Fruit fly (Drosophila melanogaster): Measurements from ENCODE around the gene MFS10.
A peak's percentile ranks its signal among the peaks of the same experiment; 100 is the strongest.
"Not testable (repeated sequence)": the region's sequence is repeated elsewhere in the genome, so short reads cannot be mapped to it uniquely, and the experiment has no call there.

MFS10 gene

dm6 chrX:13159481-13159880 lies 30.7 kb downstream of the MFS10 start, which contains the start of the genes Bap60 and CG12096 (continued):
- TF ChIP-seq Rfx (GFP tag; IDR thresholded peaks at IDR 0.05) = peak; percentile 76
- peak; percentile 81 for TF ChIP-seq pum (GFP tag; optimal IDR thresholded peaks at IDR 0.05)
- TF ChIP-seq tap (tag; optimal IDR thresholded peaks at IDR 0.05) = no peak
- peak; percentile 67 for TF ChIP-seq dmrt99B (tag; optimal IDR thresholded peaks at IDR 0.05)
- peak; percentile 63 for TF ChIP-seq Meics (GFP tag; optimal IDR thresholded peaks at IDR 0.05)
- peak; percentile 70; the same call in 1 of the 2 replicates for TF ChIP-seq tna (GFP tag; IDR thresholded peaks at IDR 0.05; ENCODE audit: partially characterized antibody)
- peak; percentile 46 for TF ChIP-seq Atf3 (GFP tag; optimal IDR thresholded peaks at IDR 0.05)
- no peak for TF ChIP-seq Ravus (GFP tag; IDR thresholded peaks at IDR 0.05)

- TF ChIP-seq CG7271 (tag; optimal IDR thresholded peaks at IDR 0.05) = peak; percentile 68
- TF ChIP-seq CG6175 (GFP tag; IDR thresholded peaks at IDR 0.05) = no peak
- no peak for TF ChIP-seq CG4854 (GFP tag; optimal IDR thresholded peaks at IDR 0.05)
- no peak for TF ChIP-seq CG6683 (GFP tag; optimal IDR thresholded peaks at IDR 0.05)
- no peak for TF ChIP-seq CG14014 (GFP tag; IDR thresholded peaks at IDR 0.05)
- TF ChIP-seq Sox100B (GFP tag; optimal IDR thresholded peaks at IDR 0.05) = no peak
- TF ChIP-seq CG10274 (GFP tag; optimal IDR thresholded peaks at IDR 0.05) = no peak
- peak; percentile 70 for TF ChIP-seq CG15479 (GFP tag; optimal IDR thresholded peaks at IDR 0.05)
- no peak for TF ChIP-seq Doc3 (GFP tag; IDR thresholded peaks at IDR 0.05; ENCODE audit: partially characterized antibody)
- TF ChIP-seq CG7745 (tag; optimal IDR thresholded peaks at IDR 0.05) = no peak
- no peak for TF ChIP-seq bsh (GFP tag; optimal IDR thresholded peaks at IDR 0.05)
- TF ChIP-seq fu2 (GFP tag; optimal IDR thresholded peaks at IDR 0.05) = no peak
- peak; percentile 32 for TF ChIP-seq Med (GFP tag)
- peak; percentile 26 for TF ChIP-seq Ets97D (GFP tag; optimal IDR thresholded peaks at IDR 0.05)
- no peak for TF ChIP-seq hkb (optimal IDR thresholded peaks at IDR 0.05)
- no peak for TF ChIP-seq hkb (GFP tag; IDR thresholded peaks at IDR 0.05)
- no peak for TF ChIP-seq CG18599 (GFP tag; optimal IDR thresholded peaks at IDR 0.05)
- TF ChIP-seq pnt (GFP tag; optimal IDR thresholded peaks at IDR 0.05) = no peak
- no peak for TF ChIP-seq Dll (GFP tag; IDR thresholded peaks at IDR 0.05; ENCODE audit: partially characterized antibody)
- TF ChIP-seq trh (GFP tag; optimal IDR thresholded peaks at IDR 0.05) = no peak
- TF ChIP-seq inv (GFP tag; IDR thresholded peaks at IDR 0.05; ENCODE audit: partially characterized antibody) = no peak
- no peak for TF ChIP-seq CG3847 (GFP tag; IDR thresholded peaks at IDR 0.05)
- TF ChIP-seq tap (tag; optimal IDR thresholded peaks at IDR 0.05) = no peak
- no peak for TF ChIP-seq CG11560 (tag; IDR thresholded peaks at IDR 0.05)
- TF ChIP-seq zen (tag; optimal IDR thresholded peaks at IDR 0.05) = peak; percentile 15
- no peak for TF ChIP-seq C15 (GFP tag; IDR thresholded peaks at IDR 0.05)
- TF ChIP-seq lab (GFP tag; optimal IDR thresholded peaks at IDR 0.05) = no peak
- TF ChIP-seq CG17328 (GFP tag; IDR thresholded peaks at IDR 0.05) = no peak
- TF ChIP-seq CG10321 (GFP tag; IDR thresholded peaks at IDR 0.05) = no peak
Observed at dm6 chrX:13172865-13173264, 44.0 kb downstream of the MFS10 start.

- TF ChIP-seq hkb, prd (optimal IDR thresholded peaks at IDR 0.05): not testable (repeated sequence)
- TF ChIP-seq hkb (GFP tag; IDR thresholded peaks at IDR 0.05) = peak; percentile 22; the same call in 1 of the 2 replicates
- 0 out of 2 replicates have a peak, but pooled peaks have one; percentile 25 for TF ChIP-seq wor (GFP tag; IDR thresholded peaks at IDR 0.05)
- TF ChIP-seq prd (GFP tag; IDR thresholded peaks at IDR 0.05) = 0 out of 3 replicates have a peak, but pooled peaks have one; percentile 10
- TF ChIP-seq Rfx (GFP tag; IDR thresholded peaks at IDR 0.05) = peak; percentile 53
- TF ChIP-seq onecut (GFP tag; IDR thresholded peaks at IDR 0.05) = peak; percentile 39
- TF ChIP-seq CG16813 (GFP tag; IDR thresholded peaks at IDR 0.05; ENCODE audit: partially characterized antibody) = peak; percentile 63
- peak; percentile 51; the same call in 1 of the 2 replicates for TF ChIP-seq unc-4 (GFP tag; IDR thresholded peaks at IDR 0.05; ENCODE audit: partially characterized antibody)
- peak; percentile 48 for TF ChIP-seq Dref (GFP tag; IDR thresholded peaks at IDR 0.05)
- peak; percentile 17; the same call in 1 of the 2 replicates for TF ChIP-seq Rx (GFP tag; IDR thresholded peaks at IDR 0.05)
- peak; percentile 45; the same call in 1 of the 2 replicates for TF ChIP-seq MBD-R2 (GFP tag; IDR thresholded peaks at IDR 0.05)
- peak; percentile 30; the same call in 1 of the 2 replicates for TF ChIP-seq ssp (GFP tag; IDR thresholded peaks at IDR 0.05)
- peak; percentile 27 for TF ChIP-seq BEAF-32 (GFP tag; optimal IDR thresholded peaks at IDR 0.05)
- 0 out of 2 replicates have a peak, but pooled peaks have one; percentile 10 for TF ChIP-seq CG42726 (GFP tag; IDR thresholded peaks at IDR 0.05; ENCODE audit: partially characterized antibody)
- TF ChIP-seq inv (GFP tag; IDR thresholded peaks at IDR 0.05; ENCODE audit: partially characterized antibody) = peak; percentile 48; the same call in 1 of the 2 replicates
- 0 out of 2 replicates have a peak, but pooled peaks have one; percentile 33 for TF ChIP-seq sna (GFP tag; IDR thresholded peaks at IDR 0.05; ENCODE audit: partially characterized antibody)
Observed at dm6 chrX:13177720-13178119, 48.9 kb downstream of the MFS10 start, which contains the start of gene CG32640. Gene CG32640 (plus strand): TSS chrX:13178005.

Measured in whole organism, embryonic.